Worm (Caenorhabditis elegans): ENCODE results near the gene srg-27.

- TF ChIP-seq tbx-37 (GFP tag; conservative IDR thresholded peaks at IDR 0.05) (no peak), pes-1 (GFP tag; IDR thresholded peaks at IDR 0.05) (no peak), flt-1 (GFP tag; IDR thresholded peaks at IDR 0.05) (no peak), hmbx-1 (tag; optimal IDR thresholded peaks at IDR 0.05) (no peak), F13C5.2 (tag; optimal IDR thresholded peaks at IDR 0.05) (no peak), ceh-36 (tag; optimal IDR thresholded peaks at IDR 0.05) (no peak), B0310.2 (tag; optimal IDR thresholded peaks at IDR 0.05) (no peak)
Measured at ce11 chrV:5314104-5314503, 25.5 kb upstream of the srg-27 start, which contains the start of gene C10G8.2.
